Worm (Caenorhabditis elegans) whole organism, midembryonic: ENCODE data around the gene ZK632.9.

Experiments
- cog-1 ChIP-seq: sonication (generic microtip); optimal IDR thresholded peaks from 2 replicates; lab custom pipeline; 2016; ENCODE audit warnings: missing genetic modification characterization, missing compliant biosample characterization
- flt-1 ChIP-seq: fragments of 200-800 bp; sonication (Bioruptor generic); IDR thresholded peaks from 2 replicates; pipeline ENCODE4 v1.3.6; 2022; ENCODE audit warnings: missing genetic modification characterization, missing compliant biosample characterization
- med-1 ChIP-seq: sonication (generic microtip); optimal IDR thresholded peaks from 2 replicates; lab custom pipeline; 2017; ENCODE audit warnings: missing genetic modification characterization, mild to moderate bottlenecking, missing compliant biosample characterization, antibody characterized with exemption, missing genetic modification reagents; ENCODE audit not compliant: insufficient read depth
- ref-1 ChIP-seq: fragments of 200-800 bp; sonication (Bioruptor generic); conservative IDR thresholded peaks from 2 replicates; pipeline ENCODE4 v1.3.6; 2022; ENCODE audit warnings: missing genetic modification reagents, missing genetic modification characterization, missing compliant biosample characterization
- tab-1 ChIP-seq: fragments of 200-800 bp; sonication (Bioruptor generic); IDR thresholded peaks from 2 replicates; pipeline ENCODE4 v1.3.6; 2022; ENCODE audit warnings: missing genetic modification characterization, missing compliant biosample characterization
- ztf-29 ChIP-seq: fragments of 200-800 bp; sonication (Bioruptor generic); IDR thresholded peaks from 2 replicates; pipeline ENCODE4 v1.3.6; 2022; ENCODE audit warnings: missing genetic modification reagents, missing genetic modification characterization, missing compliant biosample characterization

- TF ChIP-seq flt-1 (no peak), med-1 (GFP tag; lab: Kevin White, UChicago) (no peak), tab-1 (GFP tag; lab: Robert Waterston, UW) (no peak), ref-1 (no peak), cog-1 (tag; lab: Kevin White, UChicago) (no peak), ztf-29 (no peak)
Measured at ce11 chrIII:9849950-9850349, 24.7 kb upstream of the ZK632.9 start.
